Fruit fly (Drosophila melanogaster) whole organism, pupa: Measurements from ENCODE around the gene Shawl.

ENCODE experiments used
- CG10348 ChIP-seq: fragments of 200-800 bp; sonication (Bioruptor generic); IDR thresholded peaks from 2 replicates; pipeline ENCODE4 v1.3.6; 2022; ENCODE audit warnings: missing biosample characterization, missing genetic modification characterization
- CG13204 ChIP-seq: fragments of 200-800 bp; sonication (Bioruptor generic); optimal IDR thresholded peaks from 2 replicates; lab custom pipeline; 2018; ENCODE audit warnings: missing biosample characterization, mild to moderate bottlenecking, missing genetic modification characterization, moderate library complexity
- CG34367 ChIP-seq: fragments of 200-800 bp; sonication (Bioruptor generic); optimal IDR thresholded peaks from 2 replicates; lab custom pipeline; 2018; ENCODE audit warnings: missing biosample characterization, mild to moderate bottlenecking, missing genetic modification characterization
- CG9948 ChIP-seq: fragments of 200-800 bp; sonication (Bioruptor generic); optimal IDR thresholded peaks from 2 replicates; lab custom pipeline; 2018; ENCODE audit warnings: missing biosample characterization, mild to moderate bottlenecking, missing genetic modification characterization, moderate library complexity
- Ets98B ChIP-seq: fragments of 200-800 bp; sonication (Bioruptor generic); IDR thresholded peaks from 2 replicates; pipeline ENCODE4 v1.3.6; 2022; ENCODE audit warnings: missing biosample characterization, missing genetic modification characterization
- Pif1B ChIP-seq: fragments of 200-800 bp; sonication (Bioruptor generic); optimal IDR thresholded peaks from 3 replicates; lab custom pipeline; 2016; ENCODE audit warnings: missing biosample characterization, missing genetic modification characterization
- Snoo ChIP-seq: fragments of 200-800 bp; sonication (Bioruptor generic); optimal IDR thresholded peaks from 3 replicates; lab custom pipeline; 2017; ENCODE audit warnings: missing biosample characterization, mild to moderate bottlenecking, missing genetic modification characterization, inconsistent platforms
- gl ChIP-seq: fragments of 200-800 bp; sonication (Bioruptor generic); optimal IDR thresholded peaks from 2 replicates; lab custom pipeline; 2018; ENCODE audit warnings: missing biosample characterization, mild to moderate bottlenecking, missing genetic modification characterization

dm6 chr2L:9388013-9388605 lies 26.8 kb downstream of the Shawl start:
- TF ChIP-seq Snoo (tag; lab: Kevin White, UChicago): peak; percentile 89
- peak; percentile 93 for TF ChIP-seq Pif1B (GFP tag; lab: Kevin White, UChicago)
- TF ChIP-seq CG10348: peak; percentile 76
- peak; percentile 84 for TF ChIP-seq CG13204 (GFP tag; lab: Kevin White, UChicago)
- TF ChIP-seq CG9948 (tag; lab: Kevin White, UChicago): peak; percentile 94
- peak; percentile 91 for TF ChIP-seq gl (tag; lab: Kevin White, UChicago)
- peak; percentile 92 for TF ChIP-seq CG34367 (tag; lab: Kevin White, UChicago)
- TF ChIP-seq Ets98B (GFP tag; lab: Robert Waterston, UW): peak; percentile 91
